Worm (Caenorhabditis elegans) whole organism, L4 larva: ENCODE measurements around the gene daf-41.

ENCODE experiments used
- F26F4.8 ChIP-seq: fragments of 200-800 bp; sonication (Bioruptor generic); conservative IDR thresholded peaks from 2 replicates; pipeline ENCODE4 v1.3.6; 2022; ENCODE audit warnings: missing genetic modification characterization, missing compliant biosample characterization
- Y105C5A.15 ChIP-seq: fragments of 200-800 bp; sonication (Bioruptor generic); IDR thresholded peaks from 2 replicates; pipeline ENCODE4 v1.3.6; 2022; ENCODE audit warnings: missing genetic modification characterization, missing compliant biosample characterization
- ceh-82 ChIP-seq: sonication (generic microtip); optimal IDR thresholded peaks from 2 replicates; lab custom pipeline; 2017; ENCODE audit warnings: missing biosample characterization, missing genetic modification characterization
- ces-1 ChIP-seq: fragments of 150-350 bp; sonication (generic microtip); optimal IDR thresholded peaks from 4 replicates; lab custom pipeline; 2014; ENCODE audit warnings: missing biosample characterization, missing genetic modification reagents, missing genetic modification characterization
- dmd-8 ChIP-seq: fragments of 200-800 bp; sonication (Bioruptor generic); IDR thresholded peaks from 2 replicates; pipeline ENCODE4 v1.3.6; 2022; ENCODE audit warnings: missing genetic modification characterization, missing compliant biosample characterization
- fkh-10 ChIP-seq: fragments of 150-350 bp; optimal IDR thresholded peaks from 2 replicates; lab custom pipeline; 2014; ENCODE audit warnings: missing biosample characterization, missing genetic modification reagents, missing genetic modification characterization
- lin-13 ChIP-seq: fragments of 150-350 bp; optimal IDR thresholded peaks from 2 replicates; lab custom pipeline; 2014; ENCODE audit warnings: missing biosample characterization, missing genetic modification reagents, missing genetic modification characterization
- lsy-2 ChIP-seq, 2 experiments: fragments of 150-350 bp in 1 of 2; sonication (generic microtip) in 1 of 2; optimal IDR thresholded peaks; 2 replicates each; lab custom pipeline; 2014 to 2017; ENCODE audit warnings: missing biosample characterization in 2 of 2, missing genetic modification characterization in 2 of 2
- nhr-237 ChIP-seq: sonication (generic microtip); optimal IDR thresholded peaks from 2 replicates; lab custom pipeline; 2017; ENCODE audit warnings: missing biosample characterization, missing genetic modification characterization
- nhr-76 ChIP-seq: fragments of 150-350 bp; optimal IDR thresholded peaks from 2 replicates; lab custom pipeline; 2014; ENCODE audit warnings: missing biosample characterization, missing genetic modification characterization
- saeg-2 ChIP-seq: fragments of 200-800 bp; sonication (Bioruptor generic); IDR thresholded peaks from 2 replicates; pipeline ENCODE4 v1.3.6; 2022; ENCODE audit warnings: missing genetic modification reagents, missing genetic modification characterization, missing compliant biosample characterization
- snpc-4 ChIP-seq: fragments of 150-350 bp; optimal IDR thresholded peaks from 2 replicates; lab custom pipeline; 2014; ENCODE audit warnings: missing biosample characterization, missing genetic modification characterization
- unc-39 ChIP-seq: sonication (generic microtip); optimal IDR thresholded peaks from 2 replicates; lab custom pipeline; 2017; ENCODE audit warnings: missing biosample characterization, missing genetic modification characterization
- zag-1 ChIP-seq: fragments of 150-350 bp; optimal IDR thresholded peaks from 2 replicates; lab custom pipeline; 2014; ENCODE audit warnings: missing biosample characterization, missing genetic modification characterization

- TF ChIP-seq zag-1 (tag; lab: Kevin White, UChicago), result no peak
- no peak for TF ChIP-seq fkh-10 (GFP tag; lab: Kevin White, UChicago)
- TF ChIP-seq snpc-4 (tag; lab: Kevin White, UChicago), result no peak
- TF ChIP-seq saeg-2 (GFP tag; lab: Robert Waterston, UW), result no peak
- no peak for TF ChIP-seq nhr-76 (tag; lab: Kevin White, UChicago)
- no peak for TF ChIP-seq lsy-2 (tag; optimal IDR thresholded peaks at IDR 0.05; lab: Kevin White, UChicago)
- no peak for TF ChIP-seq nhr-237 (tag; lab: Kevin White, UChicago)
- no peak for TF ChIP-seq unc-39 (tag; lab: Kevin White, UChicago)
- TF ChIP-seq ceh-82 (tag; lab: Kevin White, UChicago), result no peak
- TF ChIP-seq ces-1 (GFP tag; lab: Kevin White, UChicago), result no peak
- no peak for TF ChIP-seq F26F4.8 (GFP tag; lab: Robert Waterston, UW)
- no peak for TF ChIP-seq Y105C5A.15 (GFP tag; lab: Robert Waterston, UW)
- TF ChIP-seq lin-13 (GFP tag; lab: Kevin White, UChicago), result no peak
- no peak for TF ChIP-seq dmd-8
Observed at ce11 chrIII:5274250-5274649, 315 bp downstream of the daf-41 start.
